Fruit fly (Drosophila melanogaster) whole organism, embryonic: ENCODE results near the gene CG43998.

ENCODE experiments used
- Antp ChIP-seq: fragments of 200-800 bp; sonication (Bioruptor generic); optimal IDR thresholded peaks from 3 replicates; lab custom pipeline; 2016; ENCODE audit warnings: missing biosample characterization, missing genetic modification characterization
- Atf6 ChIP-seq: fragments of 200-800 bp; sonication (Bioruptor generic); IDR thresholded peaks from 2 replicates; pipeline ENCODE4 v1.3.6; 2022; ENCODE audit warnings: missing biosample characterization, missing genetic modification characterization
- Bgb ChIP-seq: fragments of 200-800 bp; sonication (Bioruptor generic); IDR thresholded peaks from 2 replicates; pipeline ENCODE4 v1.3.6; 2022; ENCODE audit warnings: missing biosample characterization, missing genetic modification characterization; ENCODE audit not compliant: partially characterized antibody
- CG10543 ChIP-seq: fragments of 200-800 bp; sonication (Bioruptor generic); optimal IDR thresholded peaks from 3 replicates; lab custom pipeline; 2017; ENCODE audit warnings: missing biosample characterization, mild to moderate bottlenecking, missing genetic modification characterization, moderate library complexity
- CG11093 ChIP-seq: fragments of 200-800 bp; sonication (Bioruptor generic); IDR thresholded peaks from 3 replicates; pipeline ENCODE4 v1.3.6; 2022; ENCODE audit warnings: missing biosample characterization, missing genetic modification characterization
- CG11398 ChIP-seq: fragments of 200-800 bp; sonication (Bioruptor generic); optimal IDR thresholded peaks from 2 replicates; lab custom pipeline; 2016; ENCODE audit warnings: missing biosample characterization, missing genetic modification characterization
- CG1233 ChIP-seq: fragments of 200-800 bp; sonication (Bioruptor generic); optimal IDR thresholded peaks from 4 replicates; lab custom pipeline; 2018; ENCODE audit warnings: missing biosample characterization, mild to moderate bottlenecking, missing genetic modification characterization
- CG14860 ChIP-seq: fragments of 200-800 bp; sonication (Bioruptor generic); IDR thresholded peaks from 3 replicates; pipeline ENCODE4 v1.3.6; 2022; ENCODE audit warnings: missing biosample characterization, missing genetic modification characterization; ENCODE audit not compliant: partially characterized antibody
- CG15514 ChIP-seq: fragments of 200-800 bp; sonication (Bioruptor generic); optimal IDR thresholded peaks from 3 replicates; lab custom pipeline; 2017; ENCODE audit warnings: missing biosample characterization, missing genetic modification characterization, mild to moderate bottlenecking, moderate library complexity, missing genetic modification reagents
- CG15696 ChIP-seq: fragments of 200-800 bp; sonication (Bioruptor generic); optimal IDR thresholded peaks from 2 replicates; lab custom pipeline; 2019; ENCODE audit warnings: missing biosample characterization, mild to moderate bottlenecking, missing genetic modification characterization, moderate library complexity
- CG17361 ChIP-seq: fragments of 200-800 bp; sonication (Bioruptor generic); IDR thresholded peaks from 3 replicates; pipeline ENCODE4 v1.3.6; 2022; ENCODE audit warnings: missing biosample characterization, missing genetic modification characterization
- CG2199 ChIP-seq: fragments of 200-800 bp; sonication (Bioruptor generic); IDR thresholded peaks from 3 replicates; pipeline ENCODE4 v1.3.6; 2022; ENCODE audit warnings: missing biosample characterization, missing genetic modification characterization
- CG30020 ChIP-seq: fragments of 200-800 bp; optimal IDR thresholded peaks from 2 replicates; lab custom pipeline; 2019; ENCODE audit warnings: missing biosample characterization, mild to moderate bottlenecking, missing genetic modification characterization, moderate library complexity
- CG3281 ChIP-seq: fragments of 200-800 bp; sonication (Bioruptor generic); optimal IDR thresholded peaks from 3 replicates; lab custom pipeline; 2017; ENCODE audit warnings: missing biosample characterization, mild to moderate bottlenecking, missing genetic modification characterization
- CG34422 ChIP-seq: fragments of 200-800 bp; sonication (Bioruptor generic); IDR thresholded peaks from 3 replicates; pipeline ENCODE4 v1.3.6; 2022; ENCODE audit warnings: missing biosample characterization, missing genetic modification characterization
- CG3726 ChIP-seq: fragments of 200-800 bp; sonication (Bioruptor generic); IDR thresholded peaks from 3 replicates; pipeline ENCODE4, ENCODE4 v1.3.6; 2022; ENCODE audit warnings: missing biosample characterization, missing genetic modification characterization
- CG42726 ChIP-seq: fragments of 200-800 bp; sonication (Bioruptor generic); IDR thresholded peaks from 2 replicates; pipeline ENCODE4 v1.3.6; 2022; ENCODE audit warnings: missing biosample characterization, missing genetic modification characterization; ENCODE audit not compliant: partially characterized antibody
- CG4328 ChIP-seq: fragments of 200-800 bp; sonication (Bioruptor generic); optimal IDR thresholded peaks from 3 replicates; lab custom pipeline; 2017; ENCODE audit warnings: missing biosample characterization, missing genetic modification reagents, missing genetic modification characterization
- CG4404 ChIP-seq: fragments of 200-800 bp; sonication (Bioruptor generic); IDR thresholded peaks from 2 replicates; pipeline ENCODE4 v1.3.6; 2022; ENCODE audit warnings: missing biosample characterization, missing genetic modification characterization
- CG5953 ChIP-seq: fragments of 200-800 bp; sonication (Bioruptor generic); IDR thresholded peaks from 2 replicates; pipeline ENCODE4 v1.3.6; 2022; ENCODE audit warnings: missing biosample characterization, missing genetic modification characterization
- CG6683 ChIP-seq: fragments of 200-800 bp; sonication (Bioruptor generic); optimal IDR thresholded peaks from 2 replicates; lab custom pipeline; 2017; ENCODE audit warnings: missing biosample characterization, mild to moderate bottlenecking, missing genetic modification characterization, missing genetic modification reagents
- CG8290 ChIP-seq, 3 experiments: fragments of 200-800 bp; sonication (Bioruptor generic); optimal IDR thresholded peaks; 2 replicates each; lab custom pipeline; 2016 to 2019; ENCODE audit warnings: missing biosample characterization in 3 of 3, missing genetic modification characterization in 3 of 3, mild to moderate bottlenecking in 2 of 3, moderate library complexity in 1 of 3
- CG8765 ChIP-seq: fragments of 200-800 bp; sonication (Bioruptor generic); IDR thresholded peaks from 2 replicates; pipeline ENCODE4 v1.3.6; 2022; ENCODE audit warnings: missing biosample characterization, missing genetic modification characterization
- CG9797 ChIP-seq: fragments of 200-800 bp; sonication (Bioruptor generic); optimal IDR thresholded peaks from 3 replicates; lab custom pipeline; 2018; ENCODE audit warnings: missing biosample characterization, mild to moderate bottlenecking, missing genetic modification characterization
- E2f2 ChIP-seq: fragments of 200-800 bp; sonication (Bioruptor generic); IDR thresholded peaks from 2 replicates; pipeline ENCODE4 v1.3.6; 2022; ENCODE audit warnings: missing biosample characterization, missing genetic modification characterization
- GATAe ChIP-seq: fragments of 200-800 bp; sonication (Bioruptor generic); conservative IDR thresholded peaks from 2 replicates; pipeline ENCODE4 v1.3.6; 2022; ENCODE audit warnings: missing biosample characterization, missing genetic modification characterization
- HHEX ChIP-seq: fragments of 200-800 bp; sonication (Bioruptor generic); optimal IDR thresholded peaks from 3 replicates; lab custom pipeline; 2017; ENCODE audit warnings: missing biosample characterization, mild to moderate bottlenecking, missing genetic modification characterization, missing genetic modification reagents
- HLH4C ChIP-seq: fragments of 200-800 bp; sonication (Bioruptor generic); IDR thresholded peaks from 3 replicates; pipeline ENCODE4 v1.3.6; 2022; ENCODE audit warnings: missing biosample characterization, missing genetic modification characterization; ENCODE audit not compliant: partially characterized antibody
- Lim3 ChIP-seq: fragments of 200-800 bp; sonication (Bioruptor generic); IDR thresholded peaks from 2 replicates; pipeline ENCODE4 v1.3.6; 2022; ENCODE audit warnings: missing biosample characterization, missing genetic modification characterization
- MBD-R2 ChIP-seq: fragments of 200-800 bp; sonication (Bioruptor generic); IDR thresholded peaks from 2 replicates; pipeline ENCODE4 v1.3.6; 2022; ENCODE audit warnings: missing biosample characterization, missing genetic modification characterization
- NC2β ChIP-seq: fragments of 200-800 bp; sonication (Bioruptor generic); optimal IDR thresholded peaks from 2 replicates; lab custom pipeline; 2016; ENCODE audit warnings: missing biosample characterization, missing genetic modification characterization
- Oaz ChIP-seq: fragments of 200-800 bp; sonication (Bioruptor generic); IDR thresholded peaks from 2 replicates; pipeline ENCODE4 v1.3.6; 2022; ENCODE audit warnings: missing biosample characterization, missing genetic modification characterization
- Oli ChIP-seq: fragments of 200-800 bp; sonication (Bioruptor generic); optimal IDR thresholded peaks from 2 replicates; lab custom pipeline; 2018; ENCODE audit warnings: missing biosample characterization, mild to moderate bottlenecking, missing genetic modification characterization, moderate library complexity
- ac ChIP-seq: fragments of 200-800 bp; sonication (Bioruptor generic); optimal IDR thresholded peaks from 3 replicates; lab custom pipeline; 2017; ENCODE audit warnings: missing biosample characterization, mild to moderate bottlenecking, missing genetic modification characterization
- ap ChIP-seq: fragments of 200-800 bp; sonication (Bioruptor generic); IDR thresholded peaks from 2 replicates; pipeline ENCODE4 v1.3.6; 2022; ENCODE audit warnings: missing biosample characterization, missing genetic modification characterization
- ash1 ChIP-seq: fragments of 200-800 bp; sonication (Bioruptor generic); optimal IDR thresholded peaks from 2 replicates; lab custom pipeline; 2018; ENCODE audit warnings: missing biosample characterization, mild to moderate bottlenecking, missing genetic modification characterization
- bcd ChIP-seq: fragments of 200-800 bp; sonication (Bioruptor generic); optimal IDR thresholded peaks from 2 replicates; lab custom pipeline; 2017; ENCODE audit warnings: missing biosample characterization, mild to moderate bottlenecking, missing genetic modification characterization
- bowl ChIP-seq: fragments of 200-800 bp; sonication (Bioruptor generic); IDR thresholded peaks from 2 replicates; pipeline ENCODE4 v1.3.6; 2022; ENCODE audit warnings: missing biosample characterization, missing genetic modification characterization
- dimm ChIP-seq: fragments of 200-800 bp; sonication (Bioruptor generic); IDR thresholded peaks from 2 replicates; pipeline ENCODE4 v1.3.6; 2022; ENCODE audit warnings: missing biosample characterization, missing genetic modification characterization
- gcm ChIP-seq: fragments of 200-800 bp; sonication (Bioruptor generic); optimal IDR thresholded peaks from 2 replicates; lab custom pipeline; 2019; ENCODE audit warnings: missing biosample characterization, mild to moderate bottlenecking, missing genetic modification characterization, moderate library complexity
- ham ChIP-seq: fragments of 200-800 bp; sonication (Bioruptor generic); IDR thresholded peaks from 2 replicates; pipeline ENCODE4 v1.3.6; 2022; ENCODE audit warnings: missing biosample characterization, missing genetic modification characterization
- hth ChIP-seq: fragments of >200 bp; optimal IDR thresholded peaks from 2 replicates; lab custom pipeline; 2017; ENCODE audit warnings: inconsistent platforms
- kay ChIP-seq: fragments of 200-800 bp; sonication (Bioruptor generic); optimal IDR thresholded peaks from 2 replicates; lab custom pipeline; 2016; ENCODE audit warnings: missing biosample characterization, missing genetic modification characterization
- lilli ChIP-seq: fragments of 200-800 bp; sonication (Bioruptor generic); optimal IDR thresholded peaks from 3 replicates; lab custom pipeline; 2016; ENCODE audit warnings: missing biosample characterization, missing genetic modification characterization
- mirr ChIP-seq: fragments of 200-800 bp; sonication (Bioruptor generic); optimal IDR thresholded peaks from 3 replicates; lab custom pipeline; 2018; ENCODE audit warnings: missing biosample characterization, mild to moderate bottlenecking, missing genetic modification characterization
- oc ChIP-seq: fragments of 200-800 bp; sonication (Bioruptor generic); optimal IDR thresholded peaks from 2 replicates; lab custom pipeline; 2018; ENCODE audit warnings: missing biosample characterization, mild to moderate bottlenecking, missing genetic modification characterization, moderate library complexity
- psq ChIP-seq: fragments of 200-800 bp; sonication (Bioruptor generic); optimal IDR thresholded peaks from 2 replicates; lab custom pipeline; 2017; ENCODE audit warnings: missing biosample characterization, missing genetic modification characterization
- pzg ChIP-seq: fragments of 200-800 bp; sonication (Bioruptor generic); optimal IDR thresholded peaks from 3 replicates; lab custom pipeline; 2018; ENCODE audit warnings: missing biosample characterization, mild to moderate bottlenecking, missing genetic modification characterization, moderate library complexity
- toy ChIP-seq: fragments of 200-800 bp; sonication (Bioruptor generic); IDR thresholded peaks from 2 replicates; pipeline ENCODE4 v1.3.6; 2022; ENCODE audit warnings: missing biosample characterization, missing genetic modification characterization
- ttk ChIP-seq: fragments of 200-800 bp; sonication (Bioruptor generic); IDR thresholded peaks from 2 replicates; pipeline ENCODE4 v2.1.2; 2022; ENCODE audit warnings: missing biosample characterization, missing genetic modification characterization
- vfl ChIP-seq: fragments of 200-800 bp; sonication (Bioruptor generic); optimal IDR thresholded peaks from 2 replicates; lab custom pipeline; 2016; ENCODE audit warnings: missing biosample characterization, missing genetic modification characterization
- zfh2 ChIP-seq: fragments of 200-800 bp; sonication (Bioruptor generic); optimal IDR thresholded peaks from 2 replicates; lab custom pipeline; 2016; ENCODE audit warnings: missing biosample characterization, missing genetic modification characterization

CG43998 gene

DNA sequence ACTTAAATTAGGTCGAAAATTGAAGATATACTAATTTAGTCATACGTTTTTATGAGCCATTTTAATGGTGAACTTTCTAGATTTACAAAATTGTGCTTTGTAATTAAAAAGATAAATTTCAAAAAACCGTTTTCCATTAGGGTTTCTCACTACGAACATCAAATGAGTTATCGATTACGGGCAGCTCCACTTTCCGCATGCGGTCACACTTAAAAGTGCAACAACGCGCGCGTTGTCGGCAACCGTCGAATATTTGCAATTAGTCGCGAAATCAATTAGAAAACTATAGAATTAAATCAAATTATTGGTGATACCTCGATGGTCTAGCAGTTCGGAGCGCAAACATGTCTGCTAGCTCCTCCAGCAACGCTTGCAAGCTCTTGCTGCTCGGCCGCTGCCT is 4.6 kb downstream of the CG43998 start, which contains the start of gene Ndc1 (continued):
- TF ChIP-seq GATAe (GFP tag; lab: Robert Waterston, UW): no peak
- TF ChIP-seq mirr: no peak
- TF ChIP-seq CG5953: no peak
- peak; percentile 84 for TF ChIP-seq E2f2 (GFP tag; lab: Robert Waterston, UW)
- TF ChIP-seq CG17361 (GFP tag; lab: Robert Waterston, UW): no peak
- TF ChIP-seq zfh2 (GFP tag; lab: Kevin White, UChicago): no peak
- no peak for TF ChIP-seq bowl (GFP tag; lab: Robert Waterston, UW)
- peak; percentile 44; the same call in 1 of the 2 replicates for TF ChIP-seq Bgb (GFP tag; lab: Robert Waterston, UW)
- TF ChIP-seq CG8765 (GFP tag; lab: Robert Waterston, UW): no peak
- TF ChIP-seq Atf6 (GFP tag; lab: Robert Waterston, UW): no peak
- TF ChIP-seq CG1233: no peak
- TF ChIP-seq NC2β (GFP tag; lab: Kevin White, UChicago): no peak
- TF ChIP-seq CG9797 (GFP tag; lab: Kevin White, UChicago): peak; percentile 79
- TF ChIP-seq bcd (GFP tag; lab: Kevin White, UChicago): no peak
- TF ChIP-seq ash1 (GFP tag; lab: Kevin White, UChicago): no peak
- no peak for TF ChIP-seq oc (tag; lab: Kevin White, UChicago)
- TF ChIP-seq CG10543 (GFP tag; lab: Kevin White, UChicago): no peak
- no peak for TF ChIP-seq CG6683
- 0 out of 2 replicates have a peak, but pooled peaks have one; percentile 2 for TF ChIP-seq CG42726
- no peak for TF ChIP-seq kay (GFP tag; lab: Kevin White, UChicago)
- no peak for TF ChIP-seq lilli
- no peak for TF ChIP-seq CG4404 (GFP tag; lab: Robert Waterston, UW)
- no peak for TF ChIP-seq Oaz (GFP tag; lab: Robert Waterston, UW)
- no peak for TF ChIP-seq CG11398 (GFP tag; lab: Kevin White, UChicago)
- TF ChIP-seq ttk: no peak
- TF ChIP-seq gcm (GFP tag; lab: Kevin White, UChicago): no peak
- no peak for TF ChIP-seq hth
- no peak for TF ChIP-seq Lim3 (GFP tag; lab: Robert Waterston, UW)
- TF ChIP-seq CG4328 (GFP tag; lab: Kevin White, UChicago): no peak
- no peak for TF ChIP-seq Antp (GFP tag; lab: Kevin White, UChicago)
- no peak for TF ChIP-seq ham (GFP tag; lab: Robert Waterston, UW)
- TF ChIP-seq ac (GFP tag; lab: Kevin White, UChicago): no peak
- no peak for TF ChIP-seq dimm (GFP tag; lab: Robert Waterston, UW)
- peak; percentile 25 for TF ChIP-seq CG15514
- no peak for TF ChIP-seq CG14860 (GFP tag; lab: Robert Waterston, UW)
- 0 out of 3 replicates have a peak, but pooled peaks have one; percentile 37 for TF ChIP-seq HLH4C
- no peak for TF ChIP-seq ap
- no peak for TF ChIP-seq psq (GFP tag; lab: Kevin White, UChicago)
- no peak for TF ChIP-seq CG15696 (tag; lab: Kevin White, UChicago)
- no peak for TF ChIP-seq CG30020 (tag; lab: Kevin White, UChicago)
- TF ChIP-seq toy (GFP tag; lab: Robert Waterston, UW): no peak
- TF ChIP-seq CG3726 (GFP tag; lab: Robert Waterston, UW): no peak
- no peak for TF ChIP-seq vfl (GFP tag; lab: Kevin White, UChicago)
- TF ChIP-seq HHEX: no peak
- peak; percentile 70 for TF ChIP-seq MBD-R2
- no peak for TF ChIP-seq CG3281 (GFP tag; lab: Kevin White, UChicago)
- TF ChIP-seq CG2199 (GFP tag; lab: Robert Waterston, UW): no peak
- TF ChIP-seq CG8290 (GFP tag; optimal IDR thresholded peaks at IDR 0.05; lab: Kevin White, UChicago): no peak
- no peak for TF ChIP-seq CG8290 (tag; optimal IDR thresholded peaks at IDR 0.05; lab: Kevin White, UChicago)
- TF ChIP-seq CG34422 (GFP tag; lab: Robert Waterston, UW): 0 out of 3 replicates have a peak, but pooled peaks have one; percentile 11
- peak; percentile 62 for TF ChIP-seq pzg (GFP tag; lab: Kevin White, UChicago)
- no peak for TF ChIP-seq Oli (tag; lab: Kevin White, UChicago)
- no peak for TF ChIP-seq CG11093 (GFP tag; lab: Robert Waterston, UW)
